Fruit fly (Drosophila melanogaster) whole organism, embryonic: Measurements from ENCODE around the gene CG11409.

Source experiments
- Adf1 ChIP-seq: fragments of 200-800 bp; sonication (Bioruptor generic); IDR thresholded peaks from 2 replicates; pipeline ENCODE4 v1.3.6; 2022; ENCODE audit warnings: missing biosample characterization, missing genetic modification characterization
- Atf6 ChIP-seq: fragments of 200-800 bp; sonication (Bioruptor generic); IDR thresholded peaks from 2 replicates; pipeline ENCODE4 v1.3.6; 2022; ENCODE audit warnings: missing biosample characterization, missing genetic modification characterization
- CG10267 ChIP-seq: fragments of 200-800 bp; sonication (Bioruptor generic); optimal IDR thresholded peaks from 2 replicates; lab custom pipeline; 2018; ENCODE audit warnings: missing biosample characterization, mild to moderate bottlenecking, missing genetic modification characterization, moderate library complexity
- CG10565 ChIP-seq: fragments of 200-800 bp; sonication (Bioruptor generic); optimal IDR thresholded peaks from 3 replicates; lab custom pipeline; 2016; ENCODE audit warnings: missing biosample characterization, mild to moderate bottlenecking, missing genetic modification characterization
- CG11696 ChIP-seq: fragments of 200-800 bp; sonication (Bioruptor generic); IDR thresholded peaks from 2 replicates; pipeline ENCODE4 v1.3.6; 2022; ENCODE audit warnings: missing biosample characterization, missing genetic modification characterization
- CG12659 ChIP-seq: fragments of 200-800 bp; sonication (Bioruptor generic); optimal IDR thresholded peaks from 3 replicates; lab custom pipeline; 2017; ENCODE audit warnings: mild to moderate bottlenecking, missing biosample characterization, missing genetic modification reagents, missing genetic modification characterization
- CG13624 ChIP-seq: fragments of 200-800 bp; sonication (Bioruptor generic); optimal IDR thresholded peaks from 2 replicates; lab custom pipeline; 2016; ENCODE audit warnings: missing biosample characterization, missing genetic modification characterization
- CG14710 ChIP-seq: fragments of 200-800 bp; sonication (Bioruptor generic); optimal IDR thresholded peaks from 3 replicates; lab custom pipeline; 2019; ENCODE audit warnings: missing biosample characterization, mild to moderate bottlenecking, missing genetic modification characterization, moderate library complexity
- CG15479 ChIP-seq: fragments of 200-800 bp; sonication (Bioruptor generic); optimal IDR thresholded peaks from 3 replicates; lab custom pipeline; 2019; ENCODE audit warnings: missing biosample characterization, mild to moderate bottlenecking, missing genetic modification characterization, moderate library complexity
- CG15514 ChIP-seq: fragments of 200-800 bp; sonication (Bioruptor generic); optimal IDR thresholded peaks from 3 replicates; lab custom pipeline; 2017; ENCODE audit warnings: missing biosample characterization, missing genetic modification characterization, mild to moderate bottlenecking, moderate library complexity, missing genetic modification reagents
- CG1603 ChIP-seq: fragments of 200-800 bp; sonication (Bioruptor generic); optimal IDR thresholded peaks from 2 replicates; lab custom pipeline; 2019; ENCODE audit warnings: missing biosample characterization, mild to moderate bottlenecking, missing genetic modification characterization, moderate library complexity
- CG16813 ChIP-seq: fragments of 200-800 bp; sonication (Bioruptor generic); IDR thresholded peaks from 3 replicates; pipeline ENCODE4 v1.3.6; 2022; ENCODE audit warnings: missing biosample characterization, missing genetic modification characterization; ENCODE audit not compliant: partially characterized antibody
- CG34376 ChIP-seq: fragments of 200-800 bp; sonication (Bioruptor generic); optimal IDR thresholded peaks from 2 replicates; lab custom pipeline; 2018; ENCODE audit warnings: missing biosample characterization, mild to moderate bottlenecking, missing genetic modification characterization
- CG7987 ChIP-seq: fragments of 200-800 bp; sonication (Bioruptor generic); optimal IDR thresholded peaks from 2 replicates; lab custom pipeline; 2018; ENCODE audit warnings: missing biosample characterization, mild to moderate bottlenecking, missing genetic modification characterization, moderate library complexity
- CG8290 ChIP-seq, 3 experiments: fragments of 200-800 bp; sonication (Bioruptor generic); optimal IDR thresholded peaks; 2 replicates each; lab custom pipeline; 2016 to 2019; ENCODE audit warnings: missing biosample characterization in 3 of 3, missing genetic modification characterization in 3 of 3, mild to moderate bottlenecking in 2 of 3, moderate library complexity in 1 of 3
- CG8944 ChIP-seq: fragments of 200-800 bp; sonication (Bioruptor generic); optimal IDR thresholded peaks from 3 replicates; lab custom pipeline; 2016; ENCODE audit warnings: missing biosample characterization, missing genetic modification characterization
- Deaf1 ChIP-seq: fragments of 200-800 bp; optimal IDR thresholded peaks from 3 replicates; lab custom pipeline; 2019; ENCODE audit warnings: missing biosample characterization, mild to moderate bottlenecking, missing genetic modification characterization, moderate library complexity
- Dp ChIP-seq: fragments of 200-800 bp; sonication (Bioruptor generic); optimal IDR thresholded peaks from 2 replicates; lab custom pipeline; 2018; ENCODE audit warnings: missing biosample characterization, mild to moderate bottlenecking, missing genetic modification characterization, moderate library complexity
- Fer1 ChIP-seq: fragments of 200-800 bp; sonication (Bioruptor generic); optimal IDR thresholded peaks from 2 replicates; lab custom pipeline; 2017; ENCODE audit warnings: missing biosample characterization, mild to moderate bottlenecking, missing genetic modification characterization
- HLH4C ChIP-seq: fragments of 200-800 bp; sonication (Bioruptor generic); IDR thresholded peaks from 3 replicates; pipeline ENCODE4 v1.3.6; 2022; ENCODE audit warnings: missing biosample characterization, missing genetic modification characterization; ENCODE audit not compliant: partially characterized antibody
- Lpt ChIP-seq: fragments of >200 bp; optimal IDR thresholded peaks from 2 replicates; lab custom pipeline; 2018; ENCODE audit warnings: missing biosample characterization, missing genetic modification characterization
- MBD-R2 ChIP-seq: fragments of 200-800 bp; sonication (Bioruptor generic); IDR thresholded peaks from 2 replicates; pipeline ENCODE4 v1.3.6; 2022; ENCODE audit warnings: missing biosample characterization, missing genetic modification characterization
- MESR4 ChIP-seq: fragments of 200-800 bp; sonication (Bioruptor generic); optimal IDR thresholded peaks from 2 replicates; lab custom pipeline; 2018; ENCODE audit warnings: missing biosample characterization, mild to moderate bottlenecking, missing genetic modification characterization, moderate library complexity
- Med ChIP-seq: fragments of 200-800 bp; sonication (Bioruptor generic); peaks from one replicate; lab custom pipeline; 2016; ENCODE audit warnings: missing biosample characterization, missing genetic modification characterization, mild to moderate bottlenecking, inconsistent platforms, moderate library complexity
- Opbp ChIP-seq: fragments of 200-800 bp; sonication (Bioruptor generic); IDR thresholded peaks from 3 replicates; pipeline ENCODE4 v1.3.6; 2022; ENCODE audit warnings: missing biosample characterization, missing genetic modification characterization; ENCODE audit not compliant: partially characterized antibody
- Pdp1 ChIP-seq, 2 experiments: fragments of 200-800 bp; sonication (Bioruptor generic); optimal IDR thresholded peaks; 3 replicates each; lab custom pipeline; 2016; ENCODE audit warnings: missing biosample characterization in 2 of 2, missing genetic modification characterization in 2 of 2, mild to moderate bottlenecking in 1 of 2, moderate library complexity in 1 of 2
- abd-A ChIP-seq: fragments of 200-800 bp; sonication (Bioruptor generic); optimal IDR thresholded peaks from 3 replicates; lab custom pipeline; 2019; ENCODE audit warnings: missing biosample characterization, mild to moderate bottlenecking, missing genetic modification characterization, moderate library complexity
- cg ChIP-seq: fragments of 200-800 bp; sonication (Bioruptor generic); optimal IDR thresholded peaks from 3 replicates; lab custom pipeline; 2019; ENCODE audit warnings: missing biosample characterization, mild to moderate bottlenecking, missing genetic modification characterization, moderate library complexity
- chinmo ChIP-seq: fragments of 200-800 bp; sonication (Bioruptor generic); IDR thresholded peaks from 4 replicates; pipeline ENCODE4 v1.3.6; 2022; ENCODE audit warnings: missing biosample characterization, missing genetic modification characterization; ENCODE audit not compliant: partially characterized antibody
- crol ChIP-seq: fragments of 200-800 bp; sonication (Bioruptor generic); IDR thresholded peaks from 2 replicates; pipeline ENCODE4 v1.3.6; 2022; ENCODE audit warnings: missing biosample characterization, missing genetic modification characterization
- emc ChIP-seq: fragments of 200-800 bp; sonication (Bioruptor generic); optimal IDR thresholded peaks from 2 replicates; lab custom pipeline; 2016; ENCODE audit warnings: missing biosample characterization, missing genetic modification characterization
- ewg ChIP-seq: fragments of 200-800 bp; sonication (Bioruptor generic); optimal IDR thresholded peaks from 3 replicates; lab custom pipeline; 2017; ENCODE audit warnings: mild to moderate bottlenecking, missing biosample characterization, missing genetic modification reagents, missing genetic modification characterization
- exex ChIP-seq: fragments of 200-800 bp; sonication (Bioruptor generic); optimal IDR thresholded peaks from 4 replicates; lab custom pipeline; 2018; ENCODE audit warnings: missing biosample characterization, mild to moderate bottlenecking, missing genetic modification characterization, moderate library complexity
- ftz-f1 ChIP-seq: fragments of 200-800 bp; sonication (Bioruptor generic); optimal IDR thresholded peaks from 2 replicates; lab custom pipeline; 2016; ENCODE audit warnings: missing biosample characterization, missing genetic modification characterization
- gcm2 ChIP-seq: fragments of 200-800 bp; sonication (Bioruptor generic); optimal IDR thresholded peaks from 2 replicates; lab custom pipeline; 2016; ENCODE audit warnings: missing biosample characterization, missing genetic modification characterization
- insv ChIP-seq, 2 experiments: fragments of 200-800 bp; sonication (Bioruptor generic); optimal IDR thresholded peaks; 3 replicates each; lab custom pipeline; 2016 to 2018; ENCODE audit warnings: missing biosample characterization in 2 of 2, missing genetic modification characterization in 2 of 2
- kah ChIP-seq: fragments of 200-800 bp; sonication (Bioruptor generic); optimal IDR thresholded peaks from 2 replicates; lab custom pipeline; 2018; ENCODE audit warnings: missing biosample characterization, mild to moderate bottlenecking, missing genetic modification characterization
- klu ChIP-seq: fragments of 200-800 bp; sonication (Bioruptor generic); IDR thresholded peaks from 2 replicates; pipeline ENCODE4 v1.3.6; 2022; ENCODE audit warnings: missing biosample characterization, missing genetic modification characterization
- pzg ChIP-seq: fragments of 200-800 bp; sonication (Bioruptor generic); optimal IDR thresholded peaks from 3 replicates; lab custom pipeline; 2018; ENCODE audit warnings: missing biosample characterization, mild to moderate bottlenecking, missing genetic modification characterization, moderate library complexity
- sc ChIP-seq, 3 experiments: fragments of >200 bp in 2 of 3; fragments of 200-800 bp in 1 of 3; sonication (Bioruptor generic) in 1 of 3; optimal IDR thresholded peaks; 2 replicates in 2 of 3; 3 replicates in 1 of 3; lab custom pipeline; 2017; ENCODE audit warnings: mild to moderate bottlenecking in 1 of 3, missing biosample characterization in 1 of 3, missing genetic modification characterization in 1 of 3, missing genetic modification reagents in 1 of 3
- schlank ChIP-seq: fragments of 200-800 bp; sonication (Bioruptor generic); optimal IDR thresholded peaks from 2 replicates; lab custom pipeline; 2018; ENCODE audit warnings: missing biosample characterization, mild to moderate bottlenecking, missing genetic modification characterization
- stwl ChIP-seq: fragments of 200-800 bp; sonication (Bioruptor generic); optimal IDR thresholded peaks from 3 replicates; lab custom pipeline; 2018; ENCODE audit warnings: missing biosample characterization, mild to moderate bottlenecking, missing genetic modification characterization, moderate library complexity
- vvl ChIP-seq: fragments of 200-800 bp; sonication (Bioruptor generic); IDR thresholded peaks from 2 replicates; pipeline ENCODE4 v1.3.6; 2022; ENCODE audit warnings: missing biosample characterization, missing genetic modification characterization
- z ChIP-seq: fragments of 200-800 bp; sonication (Bioruptor generic); IDR thresholded peaks from 3 replicates; pipeline ENCODE4 v1.3.6; 2022; ENCODE audit warnings: missing biosample characterization, missing genetic modification characterization

CG11409 gene

DNA sequence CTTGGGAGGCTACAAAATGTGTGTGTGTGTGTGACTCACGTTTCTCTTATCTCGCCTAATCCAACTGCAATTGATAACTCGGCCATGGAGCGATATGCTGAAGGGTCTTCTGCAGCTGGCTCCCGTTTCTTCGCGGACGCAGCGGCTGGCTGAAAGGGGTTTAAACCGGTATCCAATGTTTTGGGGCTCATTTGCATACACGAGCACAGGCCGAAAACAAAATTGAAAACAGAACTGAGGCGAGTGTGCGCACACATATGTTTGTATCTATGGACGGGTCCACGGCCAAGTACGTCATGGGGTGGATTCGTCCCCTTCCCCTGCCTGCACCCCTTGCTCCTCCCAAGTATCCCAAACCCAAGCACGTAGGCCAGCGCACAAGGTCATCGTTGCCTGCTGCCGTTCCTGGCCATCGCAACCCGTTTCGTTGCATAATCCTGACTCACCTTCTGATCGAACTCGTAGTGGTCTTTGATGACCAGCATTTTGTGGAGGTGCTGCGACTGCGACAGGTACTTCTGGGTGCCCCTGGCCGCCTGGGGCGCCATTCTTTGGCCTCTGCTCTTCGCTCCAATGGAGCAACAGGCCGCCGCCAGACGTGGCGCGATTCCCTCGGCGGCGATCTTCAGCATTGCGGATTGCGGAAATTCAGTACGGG lies 38.4 kb upstream of the CG11409 start:
- TF ChIP-seq MESR4 (GFP tag; lab: Kevin White, UChicago) (peak; percentile 49), ewg (GFP tag; lab: Kevin White, UChicago) (peak; percentile 35), vvl (peak; percentile 70), gcm2 (no peak), crol (GFP tag; lab: Robert Waterston, UW) (peak; percentile 58; the same call in 1 of the 2 replicates), Deaf1 (tag; lab: Kevin White, UChicago) (peak; percentile 55), cg (GFP tag; lab: Kevin White, UChicago) (peak; percentile 17), schlank (tag; lab: Kevin White, UChicago) (no peak), Atf6 (GFP tag; lab: Robert Waterston, UW) (0 out of 2 replicates have a peak, but pooled peaks have one; percentile 11), Pdp1 (GFP tag; optimal IDR thresholded peaks at IDR 0.05; lab: Kevin White, UChicago) (peak in 1 of 2 experiments; percentile 70), z (GFP tag; lab: Robert Waterston, UW) (no peak), ftz-f1 (peak; percentile 58)

dm6 chrX:1375265-1375958 lies 34.0 kb upstream of the CG11409 start, which contains the start of gene AMPKalpha:
AMPKalpha (plus strand) TSS chrX:1375536.
- TF ChIP-seq CG14710, result peak; percentile 25
- TF ChIP-seq emc (GFP tag; lab: Kevin White, UChicago), result no peak
- TF ChIP-seq CG8290 (GFP tag; optimal IDR thresholded peaks at IDR 0.05; lab: Kevin White, UChicago), result no peak
- TF ChIP-seq CG8290 (tag; optimal IDR thresholded peaks at IDR 0.05; lab: Kevin White, UChicago), result peak in 1 of 2 experiments; percentile 27
- no peak for TF ChIP-seq CG10565
- peak; percentile 14 for TF ChIP-seq exex (tag; lab: Kevin White, UChicago)
- TF ChIP-seq Lpt, result no peak
- peak; percentile 47 for TF ChIP-seq CG1603 (tag; lab: Kevin White, UChicago)
- TF ChIP-seq pzg, result peak; percentile 78
- peak; percentile 8; the same call in 1 of the 2 replicates for TF ChIP-seq Adf1
- peak; percentile 29 for TF ChIP-seq stwl (tag; lab: Kevin White, UChicago)
- TF ChIP-seq MBD-R2, result peak; percentile 31; the same call in 1 of the 2 replicates
- peak; percentile 56; the same call in 2 of the 3 replicates for TF ChIP-seq Opbp
- TF ChIP-seq CG13624 (GFP tag; lab: Kevin White, UChicago), result no peak
- peak; percentile 38; the same call in 2 of the 3 replicates for TF ChIP-seq CG16813 (GFP tag; lab: Robert Waterston, UW)
- peak; percentile 91 for TF ChIP-seq CG15514 (GFP tag; lab: Kevin White, UChicago)
- no peak for TF ChIP-seq sc (optimal IDR thresholded peaks at IDR 0.05; lab: Kevin White, UChicago)
- no peak for TF ChIP-seq sc (GFP tag; optimal IDR thresholded peaks at IDR 0.05; lab: Kevin White, UChicago)
- 0 out of 3 replicates have a peak, but pooled peaks have one; percentile 24 for TF ChIP-seq HLH4C (GFP tag; lab: Robert Waterston, UW)
- TF ChIP-seq CG15479 (GFP tag; lab: Kevin White, UChicago), result peak; percentile 33
- TF ChIP-seq CG34376, result peak; percentile 44
- no peak for TF ChIP-seq CG8944
- TF ChIP-seq chinmo (GFP tag; lab: Robert Waterston, UW), result 0 out of 4 replicates have a peak, but pooled peaks have one; percentile 26
- TF ChIP-seq kah (GFP tag; lab: Kevin White, UChicago), result no peak
- TF ChIP-seq Dp (GFP tag; lab: Kevin White, UChicago), result peak; percentile 97
- no peak for TF ChIP-seq CG7987
- TF ChIP-seq klu, result no peak
- TF ChIP-seq Pdp1 (GFP tag; optimal IDR thresholded peaks at IDR 0.05; lab: Kevin White, UChicago), result peak in 1 of 2 experiments; percentile 38
- TF ChIP-seq CG10267 (tag; lab: Kevin White, UChicago), result peak; percentile 49
- no peak for TF ChIP-seq insv (GFP tag; optimal IDR thresholded peaks at IDR 0.05; lab: Kevin White, UChicago)
- no peak for TF ChIP-seq CG11696
- peak; percentile 44 for TF ChIP-seq Fer1 (GFP tag; lab: Kevin White, UChicago)
- peak; percentile 34 for TF ChIP-seq Med (GFP tag; lab: Kevin White, UChicago)
- TF ChIP-seq abd-A (tag; lab: Kevin White, UChicago), result peak; percentile 24
- TF ChIP-seq CG12659 (GFP tag; lab: Kevin White, UChicago), result peak; percentile 7
- peak; percentile 19; the same call in 1 of the 2 replicates for TF ChIP-seq vvl
